Worm (Caenorhabditis elegans): ENCODE results near the gene mig-39.
A peak's percentile ranks its signal among the peaks of the same experiment; 100 is the strongest.

Gene mig-39

ce11 chrIII:8444433-8445090 is 22.3 kb upstream of the mig-39 start:
- TF ChIP-seq lin-13 (GFP tag; optimal IDR thresholded peaks at IDR 0.05) (no peak), blmp-1 (tag; optimal IDR thresholded peaks at IDR 0.05; ENCODE audit: insufficient read depth) (no peak), ztf-1 (GFP tag; conservative IDR thresholded peaks at IDR 0.05) (no peak), lin-11 (tag; optimal IDR thresholded peaks at IDR 0.05) (peak; percentile 28), mdl-1 (tag; optimal IDR thresholded peaks at IDR 0.05) (no peak), C34F6.9 (tag; optimal IDR thresholded peaks at IDR 0.05) (no peak), peb-1 (tag; optimal IDR thresholded peaks at IDR 0.05) (no peak), nhr-6 (tag; optimal IDR thresholded peaks at IDR 0.05) (no peak), fos-1 (tag; optimal IDR thresholded peaks at IDR 0.05) (no peak), F13H6.1 (tag; optimal IDR thresholded peaks at IDR 0.05) (no peak), ama-1 (optimal IDR thresholded peaks at IDR 0.05) (peak; percentile 72), egl-27 (tag; optimal IDR thresholded peaks at IDR 0.05) (no peak), lin-39 (tag; optimal IDR thresholded peaks at IDR 0.05) (no peak)

ce11 chrIII:8446061-8446460 is 20.8 kb upstream of the mig-39 start:
- TF ChIP-seq elt-1 (tag; optimal IDR thresholded peaks at IDR 0.05) (no peak), ztf-1 (GFP tag; conservative IDR thresholded peaks at IDR 0.05) (no peak), elt-3 (tag; optimal IDR thresholded peaks at IDR 0.05) (no peak), zag-1 (tag; optimal IDR thresholded peaks at IDR 0.05) (no peak), lin-11 (tag; optimal IDR thresholded peaks at IDR 0.05) (no peak), ztf-11 (tag; optimal IDR thresholded peaks at IDR 0.05) (no peak), nhr-25 (tag; optimal IDR thresholded peaks at IDR 0.05) (no peak), nhr-10 (tag; optimal IDR thresholded peaks at IDR 0.05) (no peak), ztf-4 (tag; optimal IDR thresholded peaks at IDR 0.05) (no peak), blmp-1 (tag; optimal IDR thresholded peaks at IDR 0.05; ENCODE audit: insufficient read depth) (no peak), unc-55 (GFP tag; optimal IDR thresholded peaks at IDR 0.05) (no peak), F13H6.1 (tag; optimal IDR thresholded peaks at IDR 0.05) (no peak), lin-39 (tag; optimal IDR thresholded peaks at IDR 0.05) (no peak)

ce11 chrIII:8446534-8446933 is 20.3 kb upstream of the mig-39 start, which contains the start of gene hsp-110:
hsp-110 (minus strand) TSS chrIII:8446909.
- TF ChIP-seq elt-3 (tag; optimal IDR thresholded peaks at IDR 0.05) (no peak), dmd-4 (tag; optimal IDR thresholded peaks at IDR 0.05) (no peak), crh-2 (tag; optimal IDR thresholded peaks at IDR 0.05) (no peak), lsy-2 (tag; optimal IDR thresholded peaks at IDR 0.05) (no peak), alr-1 (tag; optimal IDR thresholded peaks at IDR 0.05) (no peak), nhr-6 (tag; optimal IDR thresholded peaks at IDR 0.05) (no peak), C34F6.9 (tag; optimal IDR thresholded peaks at IDR 0.05) (no peak), ztf-4 (tag; optimal IDR thresholded peaks at IDR 0.05) (no peak), nhr-77 (tag; optimal IDR thresholded peaks at IDR 0.05) (no peak), snpc-4 (tag; optimal IDR thresholded peaks at IDR 0.05) (no peak), lin-11 (tag; optimal IDR thresholded peaks at IDR 0.05) (no peak), ceh-82 (tag; optimal IDR thresholded peaks at IDR 0.05) (no peak), nhr-237 (tag; optimal IDR thresholded peaks at IDR 0.05) (no peak), egl-27 (tag; optimal IDR thresholded peaks at IDR 0.05) (no peak), aly-2 (tag; optimal IDR thresholded peaks at IDR 0.05) (no peak), ztf-11 (tag; optimal IDR thresholded peaks at IDR 0.05) (no peak), ceh-16 (tag; optimal IDR thresholded peaks at IDR 0.05) (no peak), nhr-23 (tag; optimal IDR thresholded peaks at IDR 0.05) (no peak)

- peak; percentile 97 for TF ChIP-seq nhr-6 (tag; optimal IDR thresholded peaks at IDR 0.05)
- no peak for TF ChIP-seq unc-39 (tag; optimal IDR thresholded peaks at IDR 0.05)
- TF ChIP-seq C34F6.9 (tag; optimal IDR thresholded peaks at IDR 0.05) = peak; percentile 99
- peak; percentile 96 for TF ChIP-seq sma-9 (GFP tag; optimal IDR thresholded peaks at IDR 0.05)
- no peak for TF ChIP-seq sma-9 (tag; optimal IDR thresholded peaks at IDR 0.05)
- TF ChIP-seq sma-3 (GFP tag; optimal IDR thresholded peaks at IDR 0.05) = peak; percentile 97
- TF ChIP-seq mbf-1 (tag; optimal IDR thresholded peaks at IDR 0.05) = no peak
- peak in 1 of 2 experiments; percentile 31 for TF ChIP-seq mdl-1 (tag; optimal IDR thresholded peaks at IDR 0.05)
- TF ChIP-seq skn-1 (tag; optimal IDR thresholded peaks at IDR 0.05) = peak; percentile 99
- TF ChIP-seq nhr-129 (tag; optimal IDR thresholded peaks at IDR 0.05) = peak; percentile 94
- TF ChIP-seq Y55F3AM.14 (GFP tag; optimal IDR thresholded peaks at IDR 0.05) = peak; percentile 58
- TF ChIP-seq ztf-4 (tag; optimal IDR thresholded peaks at IDR 0.05) = peak; percentile 98
- TF ChIP-seq alr-1 (tag; optimal IDR thresholded peaks at IDR 0.05) = no peak
- peak; percentile 83 for TF ChIP-seq ceh-82 (tag; optimal IDR thresholded peaks at IDR 0.05)
- peak; percentile 95 for TF ChIP-seq gmeb-1 (tag; optimal IDR thresholded peaks at IDR 0.05)
- TF ChIP-seq nhr-77 (tag; optimal IDR thresholded peaks at IDR 0.05) = peak; percentile 83
- peak; percentile 99 for TF ChIP-seq crh-2 (tag; optimal IDR thresholded peaks at IDR 0.05)
- TF ChIP-seq ceh-16 (tag; optimal IDR thresholded peaks at IDR 0.05) = peak; percentile 19
- peak; percentile 88 for TF ChIP-seq zag-1 (tag; optimal IDR thresholded peaks at IDR 0.05)
- peak; percentile 96 for TF ChIP-seq ama-1 (optimal IDR thresholded peaks at IDR 0.05)
- peak; percentile 89 for TF ChIP-seq blmp-1 (tag; optimal IDR thresholded peaks at IDR 0.05; ENCODE audit: insufficient read depth)
- TF ChIP-seq unc-55 (GFP tag; optimal IDR thresholded peaks at IDR 0.05) = peak; percentile 99
- TF ChIP-seq lin-39 (tag; optimal IDR thresholded peaks at IDR 0.05) = no peak
- no peak for TF ChIP-seq nhr-23 (tag; optimal IDR thresholded peaks at IDR 0.05)
- TF ChIP-seq ztf-1 (GFP tag; conservative IDR thresholded peaks at IDR 0.05) = no peak
- peak; percentile 6 for TF ChIP-seq nhr-12 (tag; optimal IDR thresholded peaks at IDR 0.05)
- TF ChIP-seq elt-3 (tag; optimal IDR thresholded peaks at IDR 0.05) = no peak
- peak; percentile 90 for TF ChIP-seq egl-27 (tag; optimal IDR thresholded peaks at IDR 0.05)
- no peak for TF ChIP-seq elt-1 (tag; optimal IDR thresholded peaks at IDR 0.05)
- TF ChIP-seq unc-62 (GFP tag; optimal IDR thresholded peaks at IDR 0.05) = peak; percentile 66
- TF ChIP-seq peb-1 (tag; optimal IDR thresholded peaks at IDR 0.05) = no peak
- peak; percentile 93 to 97 for TF ChIP-seq lsy-2 (tag; optimal IDR thresholded peaks at IDR 0.05)
- peak; percentile 98 for TF ChIP-seq fos-1 (tag; optimal IDR thresholded peaks at IDR 0.05)
Observed at ce11 chrIII:8446940-8447403, 19.9 kb upstream of the mig-39 start, which contains the start of gene rpn-3. rpn-3 (plus strand) TSS chrIII:8447353.

All from whole organism, L2 larva.